Worm (Caenorhabditis elegans) whole organism, early embryonic: Measurements from ENCODE around the gene pho-11.

Experiments
- B0310.2 ChIP-seq: sonication (generic microtip); optimal IDR thresholded peaks from 2 replicates; lab custom pipeline; 2016; ENCODE audit warnings: mild to moderate bottlenecking, missing genetic modification characterization, missing compliant biosample characterization
- ama-1 ChIP-seq: fragments of 150-350 bp; optimal IDR thresholded peaks from 2 replicates; lab custom pipeline; 2014
- ceh-13 ChIP-seq: fragments of 200-800 bp; sonication (Bioruptor generic); optimal IDR thresholded peaks from 2 replicates; lab custom pipeline; 2018; ENCODE audit warnings: mild to moderate bottlenecking, missing genetic modification characterization, missing compliant biosample characterization
- ceh-36 ChIP-seq: sonication (generic microtip); optimal IDR thresholded peaks from 2 replicates; lab custom pipeline; 2016; ENCODE audit warnings: missing genetic modification characterization, inconsistent platforms, missing compliant biosample characterization
- ets-7 ChIP-seq: sonication (generic microtip); optimal IDR thresholded peaks from 2 replicates; lab custom pipeline; 2016; ENCODE audit warnings: missing genotype, missing genetic modification characterization, missing compliant biosample characterization
- flt-1 ChIP-seq: fragments of 200-800 bp; sonication (Bioruptor generic); IDR thresholded peaks from 2 replicates; pipeline ENCODE4 v1.3.6; 2022; ENCODE audit warnings: missing genetic modification characterization, missing compliant biosample characterization
- hmg-4 ChIP-seq: fragments of 200-800 bp; sonication (Bioruptor generic); optimal IDR thresholded peaks from 2 replicates; lab custom pipeline; 2018; ENCODE audit warnings: mild to moderate bottlenecking, missing genetic modification characterization, missing compliant biosample characterization
- hnd-1 ChIP-seq: sonication (generic microtip); optimal IDR thresholded peaks from 2 replicates; lab custom pipeline; 2016; ENCODE audit warnings: missing genetic modification characterization, missing compliant biosample characterization
- tbx-37 ChIP-seq: fragments of 200-800 bp; sonication (Bioruptor generic); conservative IDR thresholded peaks from 2 replicates; pipeline ENCODE4 v1.3.6; 2022; ENCODE audit warnings: missing genetic modification reagents, missing genetic modification characterization, missing compliant biosample characterization

- no peak for TF ChIP-seq B0310.2
- no peak for TF ChIP-seq ets-7 (tag; lab: Kevin White, UChicago)
- no peak for TF ChIP-seq ama-1 (lab: Kevin White, UChicago)
- no peak for TF ChIP-seq flt-1 (GFP tag; lab: Robert Waterston, UW)
- TF ChIP-seq tbx-37 (GFP tag; lab: Robert Waterston, UW), result no peak
- no peak for TF ChIP-seq hmg-4 (GFP tag; lab: Kevin White, UChicago)
- TF ChIP-seq ceh-13, result no peak
- no peak for TF ChIP-seq ceh-36
- no peak for TF ChIP-seq hnd-1 (tag; lab: Kevin White, UChicago)
Observed at ce11 chrII:9891823-9892222, 39.8 kb upstream of the pho-11 start.
